Worm (Caenorhabditis elegans): Measurements from ENCODE around the gene F49H6.15.

Gene F49H6.15

DNA sequence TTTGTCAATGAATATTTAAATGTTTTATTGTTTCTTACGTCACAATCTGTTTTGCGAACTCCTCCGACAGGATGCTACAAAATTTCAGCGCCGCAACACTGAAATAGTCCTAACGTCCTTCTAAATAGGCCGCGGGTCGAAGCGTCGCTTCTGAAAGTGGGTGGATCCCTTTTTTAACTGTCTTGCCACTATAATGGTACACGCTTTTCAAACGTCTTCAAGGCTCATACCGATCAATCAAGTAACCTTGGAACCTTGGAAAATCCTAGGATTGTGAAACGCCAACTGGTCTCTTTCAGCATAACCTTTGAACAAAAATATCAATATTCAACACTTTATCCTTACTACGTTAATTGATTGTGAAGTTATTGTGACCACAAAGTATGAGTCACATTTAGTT is 40.4 kb upstream of the F49H6.15 start:
- TF ChIP-seq lsy-12 (tag; optimal IDR thresholded peaks at IDR 0.05) (no peak), lin-39 (tag; optimal IDR thresholded peaks at IDR 0.05) (no peak), ztf-4 (tag; optimal IDR thresholded peaks at IDR 0.05) (no peak), pha-4 (tag; optimal IDR thresholded peaks at IDR 0.05) (no peak), zag-1 (tag; optimal IDR thresholded peaks at IDR 0.05) (no peak), unc-39 (tag; optimal IDR thresholded peaks at IDR 0.05) (no peak), fkh-2 (tag; optimal IDR thresholded peaks at IDR 0.05) (no peak), jun-1 (tag; optimal IDR thresholded peaks at IDR 0.05) (no peak)

DNA sequence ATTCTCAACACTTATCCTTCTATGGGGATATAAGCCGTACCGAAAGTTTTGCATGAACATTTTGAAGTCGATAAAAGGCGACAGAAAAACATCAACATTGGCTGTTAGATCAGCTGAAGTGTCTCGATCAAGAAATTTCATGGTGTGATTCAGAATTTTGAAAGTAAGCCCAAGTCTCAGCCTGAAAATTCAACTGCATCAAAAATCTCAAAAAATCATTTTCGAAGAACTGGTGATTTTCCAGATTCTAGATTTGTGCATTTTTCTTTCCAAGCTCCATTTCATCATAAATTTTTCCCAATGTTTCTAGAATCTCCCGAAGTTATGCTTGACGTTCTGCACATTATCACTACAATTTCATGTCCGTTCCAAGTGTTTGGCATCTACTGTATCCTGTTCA is 38.5 kb upstream of the F49H6.15 start, which contains the start of gene srh-255:
TSS of gene srh-255 (plus strand) at position 301 of the 400 bp plus-strand sequence.
- TF ChIP-seq aly-2 (tag; optimal IDR thresholded peaks at IDR 0.05) = no peak
- TF ChIP-seq nhr-237 (tag; optimal IDR thresholded peaks at IDR 0.05) = no peak
- no peak for TF ChIP-seq ceh-28 (tag; optimal IDR thresholded peaks at IDR 0.05)
- TF ChIP-seq ztf-4 (tag; optimal IDR thresholded peaks at IDR 0.05) = no peak
- no peak for TF ChIP-seq fkh-2 (tag; optimal IDR thresholded peaks at IDR 0.05)
- TF ChIP-seq lin-39 (tag; optimal IDR thresholded peaks at IDR 0.05) = no peak
- TF ChIP-seq ZK546.5 (tag; optimal IDR thresholded peaks at IDR 0.05) = no peak
- TF ChIP-seq R02D3.7 (tag; optimal IDR thresholded peaks at IDR 0.05) = no peak
- TF ChIP-seq nhr-12 (tag; optimal IDR thresholded peaks at IDR 0.05) = no peak
- no peak for TF ChIP-seq lin-15B (tag; optimal IDR thresholded peaks at IDR 0.05)
- TF ChIP-seq tbx-2 (tag; optimal IDR thresholded peaks at IDR 0.05) = no peak
- TF ChIP-seq nhr-67 (tag; optimal IDR thresholded peaks at IDR 0.05) = no peak
- no peak for TF ChIP-seq daf-12 (tag; optimal IDR thresholded peaks at IDR 0.05)
- no peak for TF ChIP-seq ceh-9 (tag; optimal IDR thresholded peaks at IDR 0.05)
- no peak for TF ChIP-seq ceh-16 (tag; optimal IDR thresholded peaks at IDR 0.05)

DNA sequence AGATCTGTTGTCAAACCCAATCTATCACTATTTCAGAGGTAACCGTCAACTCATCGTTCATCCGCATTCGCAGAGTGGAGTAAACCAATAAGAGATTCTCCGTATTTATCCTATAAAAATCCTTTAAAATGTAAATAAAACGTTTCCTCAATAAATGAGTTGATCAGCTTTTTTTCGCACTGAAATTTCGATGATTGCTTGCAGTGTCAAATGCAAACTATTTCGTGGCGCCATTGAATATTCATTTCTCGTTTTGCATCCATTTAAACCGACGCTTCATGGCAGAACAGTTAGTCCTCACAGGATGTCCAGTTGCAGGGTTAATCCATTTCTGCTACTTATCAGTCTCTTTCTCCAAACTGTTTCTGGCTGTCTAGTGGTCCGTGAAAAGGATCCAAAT is 35.4 kb upstream of the F49H6.15 start, which contains the start of gene F28B1.9:
TSS of gene F28B1.9 (plus strand) at position 301 of the 400 bp plus-strand sequence.
- no peak for TF ChIP-seq ama-1 (optimal IDR thresholded peaks at IDR 0.05)
- no peak for TF ChIP-seq nfya-1 (tag; optimal IDR thresholded peaks at IDR 0.05; ENCODE audit: insufficient read depth)
- TF ChIP-seq ZK546.5 (tag; optimal IDR thresholded peaks at IDR 0.05) = no peak
- TF ChIP-seq ceh-9 (tag; optimal IDR thresholded peaks at IDR 0.05) = no peak
- no peak for TF ChIP-seq ceh-16 (tag; optimal IDR thresholded peaks at IDR 0.05)
- no peak for TF ChIP-seq nhr-67 (tag; optimal IDR thresholded peaks at IDR 0.05)
- no peak for TF ChIP-seq elt-1 (tag; optimal IDR thresholded peaks at IDR 0.05)
- no peak for TF ChIP-seq aly-2 (tag; optimal IDR thresholded peaks at IDR 0.05)
- no peak for TF ChIP-seq nhr-11 (tag; optimal IDR thresholded peaks at IDR 0.05)
- no peak for TF ChIP-seq snpc-4 (tag; optimal IDR thresholded peaks at IDR 0.05)
- TF ChIP-seq fkh-10 (GFP tag; optimal IDR thresholded peaks at IDR 0.05) = no peak
- TF ChIP-seq R02D3.7 (tag; optimal IDR thresholded peaks at IDR 0.05) = no peak
- TF ChIP-seq pqm-1 (tag; optimal IDR thresholded peaks at IDR 0.05) = no peak
- no peak for TF ChIP-seq daf-12 (tag; optimal IDR thresholded peaks at IDR 0.05)
- TF ChIP-seq egl-5 (tag; optimal IDR thresholded peaks at IDR 0.05) = no peak

- TF ChIP-seq ZK546.5 (tag; optimal IDR thresholded peaks at IDR 0.05) (no peak), sea-2 (GFP tag; optimal IDR thresholded peaks at IDR 0.05) (no peak), ztf-11 (tag; optimal IDR thresholded peaks at IDR 0.05) (no peak), zag-1 (tag; optimal IDR thresholded peaks at IDR 0.05) (no peak), R02D3.7 (tag; optimal IDR thresholded peaks at IDR 0.05) (no peak), ceh-82 (tag; optimal IDR thresholded peaks at IDR 0.05) (no peak), unc-62 (GFP tag; optimal IDR thresholded peaks at IDR 0.05) (no peak), nhr-11 (tag; optimal IDR thresholded peaks at IDR 0.05) (no peak), skn-1 (tag; optimal IDR thresholded peaks at IDR 0.05) (no peak), egl-27 (tag; optimal IDR thresholded peaks at IDR 0.05) (no peak), nhr-67 (tag; optimal IDR thresholded peaks at IDR 0.05) (no peak), ztf-4 (tag; optimal IDR thresholded peaks at IDR 0.05) (no peak), fkh-10 (GFP tag; optimal IDR thresholded peaks at IDR 0.05) (no peak), nhr-25 (tag; optimal IDR thresholded peaks at IDR 0.05) (no peak), nhr-12 (tag; optimal IDR thresholded peaks at IDR 0.05) (no peak), elt-2 (tag; optimal IDR thresholded peaks at IDR 0.05) (no peak), pha-4 (tag; optimal IDR thresholded peaks at IDR 0.05) (no peak), fos-1 (tag; optimal IDR thresholded peaks at IDR 0.05) (no peak), snpc-4 (tag; optimal IDR thresholded peaks at IDR 0.05) (no peak), ceh-9 (tag; optimal IDR thresholded peaks at IDR 0.05) (no peak)
Observed at ce11 chrV:17059987-17060386, 33.8 kb upstream of the F49H6.15 start, which contains the start of gene sri-66. TSS of gene sri-66 (plus strand) at chrV:17060287.

All from whole organism, L3 larva.